Worm (Caenorhabditis elegans): Measurements from ENCODE around the gene cbd-1.

DNA sequence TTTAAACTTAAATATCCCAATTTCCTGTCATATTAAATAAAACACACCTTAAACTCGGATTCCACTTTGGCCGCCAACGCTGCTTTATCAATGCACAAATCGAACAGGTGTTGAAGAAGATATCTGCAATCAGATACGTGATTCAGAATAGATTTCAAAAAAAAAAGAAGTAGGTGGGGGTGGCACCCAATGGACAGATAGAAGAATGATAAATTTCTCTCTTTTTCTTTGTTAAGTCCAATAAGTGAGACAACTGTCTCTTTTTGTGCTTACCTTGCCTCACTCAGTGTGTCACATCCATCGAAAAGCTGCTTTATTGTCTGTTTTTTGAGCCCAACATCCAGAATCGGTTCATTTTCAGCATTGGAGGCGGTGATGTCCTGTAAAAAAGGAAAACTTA is 22.0 kb upstream of the cbd-1 start:
- TF ChIP-seq nhr-11 (tag; optimal IDR thresholded peaks at IDR 0.05), result no peak
- no peak for TF ChIP-seq daf-12 (tag; optimal IDR thresholded peaks at IDR 0.05)
